Worm (Caenorhabditis elegans): ENCODE results near the gene lin-52.

Gene lin-52

DNA sequence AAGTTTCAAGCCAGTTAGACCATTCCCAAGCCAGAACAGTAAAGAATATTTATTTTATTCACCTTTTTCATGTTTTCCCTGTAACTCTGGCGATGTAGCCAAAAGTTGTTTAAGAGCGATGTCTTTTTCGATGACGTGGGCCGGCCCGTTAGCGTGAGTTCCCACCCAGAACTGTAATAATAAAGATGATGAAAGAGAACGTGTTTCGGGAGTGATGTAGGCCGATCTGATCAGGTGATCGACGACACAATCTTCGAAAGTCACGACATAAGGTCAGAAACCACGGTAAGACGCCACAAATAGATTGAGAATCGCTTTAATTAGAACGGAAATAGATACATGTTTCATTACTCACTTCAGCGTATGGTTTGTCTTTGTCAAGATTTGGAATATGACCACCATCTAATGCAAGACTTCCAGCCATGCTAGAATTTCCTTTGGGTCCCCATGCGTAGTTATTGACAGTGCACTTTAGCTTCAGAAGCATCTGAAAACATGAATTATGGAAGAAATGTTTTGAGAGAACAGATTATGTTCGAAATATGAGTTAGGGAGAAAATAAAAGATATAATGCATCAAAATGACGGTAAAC lies 17.5 kb downstream of the lin-52 start, which contains the start of gene ZK632.4:
Gene ZK632.4, minus strand, starts transcription at position 487 of the 592 bp plus-strand sequence.
- TF ChIP-seq unc-55 (GFP tag; optimal IDR thresholded peaks at IDR 0.05) = no peak
- no peak for TF ChIP-seq nhr-237 (tag; optimal IDR thresholded peaks at IDR 0.05)
- no peak for TF ChIP-seq peb-1 (tag; optimal IDR thresholded peaks at IDR 0.05)
- TF ChIP-seq ztf-1 (GFP tag; conservative IDR thresholded peaks at IDR 0.05) = no peak
- peak; percentile 10 for TF ChIP-seq nhr-129 (tag; optimal IDR thresholded peaks at IDR 0.05)
- peak; percentile 56 for TF ChIP-seq sma-9 (GFP tag; optimal IDR thresholded peaks at IDR 0.05)
- no peak for TF ChIP-seq sma-9 (tag; optimal IDR thresholded peaks at IDR 0.05)
- no peak for TF ChIP-seq ZK546.5 (tag; optimal IDR thresholded peaks at IDR 0.05)
- no peak for TF ChIP-seq C34F6.9 (tag; optimal IDR thresholded peaks at IDR 0.05)
- no peak for TF ChIP-seq ztf-4 (tag; optimal IDR thresholded peaks at IDR 0.05)
- no peak for TF ChIP-seq F13H6.1 (tag; optimal IDR thresholded peaks at IDR 0.05)
- TF ChIP-seq nhr-25 (tag; optimal IDR thresholded peaks at IDR 0.05) = peak; percentile 28
- TF ChIP-seq blmp-1 (tag; optimal IDR thresholded peaks at IDR 0.05; ENCODE audit: insufficient read depth) = no peak
- TF ChIP-seq crh-2 (tag; optimal IDR thresholded peaks at IDR 0.05) = no peak
- TF ChIP-seq unc-39 (tag; optimal IDR thresholded peaks at IDR 0.05) = no peak

DNA sequence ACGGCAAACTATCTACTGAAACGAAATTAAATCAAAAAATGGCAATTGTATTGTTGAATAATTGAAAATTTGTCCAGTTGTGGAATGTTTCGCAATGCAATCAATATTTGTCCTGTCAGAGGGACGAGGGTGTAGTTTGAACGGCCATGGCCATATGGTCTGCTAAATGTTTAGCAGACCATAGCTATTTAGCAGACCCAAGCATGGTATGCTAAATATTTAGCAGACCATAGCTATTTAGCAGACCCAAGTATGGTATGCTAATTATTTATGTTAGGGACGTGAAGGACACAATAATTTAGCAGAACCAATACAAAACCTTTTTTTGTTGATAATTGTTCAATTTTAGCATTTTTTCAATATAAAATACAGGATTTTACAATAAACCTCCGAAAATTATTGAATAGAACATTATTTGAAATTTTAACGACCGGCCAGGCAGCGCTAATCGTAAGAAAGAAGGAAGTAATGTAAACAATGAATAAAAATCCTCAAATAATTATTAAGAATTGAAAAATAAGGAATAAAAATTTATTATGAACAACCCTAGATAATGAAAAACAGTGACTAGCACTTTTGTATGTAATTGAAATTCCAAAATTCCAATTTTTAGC lies 19.4 kb downstream of the lin-52 start, which contains the start of gene riok-3:
Gene riok-3, minus strand, starts transcription at position 15 of the 614 bp plus-strand sequence.
- TF ChIP-seq lin-11 (tag; optimal IDR thresholded peaks at IDR 0.05) (no peak), nhr-21 (tag; optimal IDR thresholded peaks at IDR 0.05) (peak; percentile 26), gmeb-1 (tag; optimal IDR thresholded peaks at IDR 0.05) (peak; percentile 19), lsy-2 (tag; optimal IDR thresholded peaks at IDR 0.05) (peak in 1 of 2 experiments; percentile 19), nhr-10 (tag; optimal IDR thresholded peaks at IDR 0.05) (no peak), F13H6.1 (tag; optimal IDR thresholded peaks at IDR 0.05) (no peak), nhr-129 (tag; optimal IDR thresholded peaks at IDR 0.05) (peak; percentile 96), Y55F3AM.14 (GFP tag; optimal IDR thresholded peaks at IDR 0.05) (no peak), nhr-11 (tag; optimal IDR thresholded peaks at IDR 0.05) (no peak), sma-3 (GFP tag; optimal IDR thresholded peaks at IDR 0.05) (peak; percentile 42), lin-13 (GFP tag; optimal IDR thresholded peaks at IDR 0.05) (peak; percentile 37), ztf-4 (tag; optimal IDR thresholded peaks at IDR 0.05) (peak; percentile 46)

DNA sequence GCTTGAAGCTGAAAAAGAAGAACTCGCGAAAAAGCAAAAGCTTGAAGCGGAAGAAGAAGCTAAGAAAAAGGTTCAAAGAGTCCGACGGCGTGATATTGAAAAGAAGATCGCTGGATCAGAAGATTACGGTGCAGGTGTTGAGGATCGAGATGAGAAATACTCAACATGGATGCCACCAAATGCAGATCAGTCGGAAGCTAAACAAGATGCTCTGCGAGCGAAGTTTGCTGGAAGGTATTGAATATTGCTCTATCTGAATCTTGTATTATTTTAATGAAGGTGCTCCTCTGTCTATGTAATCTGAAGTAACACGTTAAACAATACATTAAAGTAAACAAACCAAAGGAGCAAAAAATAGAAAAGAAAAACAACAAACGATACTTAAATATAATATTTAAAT lies 22.5 kb downstream of the lin-52 start:
- TF ChIP-seq mab-5 (tag; optimal IDR thresholded peaks at IDR 0.05) (no peak), egl-27 (tag; optimal IDR thresholded peaks at IDR 0.05) (no peak), elt-3 (tag; optimal IDR thresholded peaks at IDR 0.05) (no peak), aly-2 (tag; optimal IDR thresholded peaks at IDR 0.05) (no peak), unc-62 (GFP tag; optimal IDR thresholded peaks at IDR 0.05) (no peak), F13H6.1 (tag; optimal IDR thresholded peaks at IDR 0.05) (no peak), snpc-4 (tag; optimal IDR thresholded peaks at IDR 0.05) (no peak), crh-2 (tag; optimal IDR thresholded peaks at IDR 0.05) (no peak), nhr-237 (tag; optimal IDR thresholded peaks at IDR 0.05) (no peak), ceh-82 (tag; optimal IDR thresholded peaks at IDR 0.05) (no peak), Y55F3AM.14 (GFP tag; optimal IDR thresholded peaks at IDR 0.05) (no peak), nhr-25 (tag; optimal IDR thresholded peaks at IDR 0.05) (no peak), unc-39 (tag; optimal IDR thresholded peaks at IDR 0.05) (no peak), lin-11 (tag; optimal IDR thresholded peaks at IDR 0.05) (no peak), nhr-10 (tag; optimal IDR thresholded peaks at IDR 0.05) (no peak)

DNA sequence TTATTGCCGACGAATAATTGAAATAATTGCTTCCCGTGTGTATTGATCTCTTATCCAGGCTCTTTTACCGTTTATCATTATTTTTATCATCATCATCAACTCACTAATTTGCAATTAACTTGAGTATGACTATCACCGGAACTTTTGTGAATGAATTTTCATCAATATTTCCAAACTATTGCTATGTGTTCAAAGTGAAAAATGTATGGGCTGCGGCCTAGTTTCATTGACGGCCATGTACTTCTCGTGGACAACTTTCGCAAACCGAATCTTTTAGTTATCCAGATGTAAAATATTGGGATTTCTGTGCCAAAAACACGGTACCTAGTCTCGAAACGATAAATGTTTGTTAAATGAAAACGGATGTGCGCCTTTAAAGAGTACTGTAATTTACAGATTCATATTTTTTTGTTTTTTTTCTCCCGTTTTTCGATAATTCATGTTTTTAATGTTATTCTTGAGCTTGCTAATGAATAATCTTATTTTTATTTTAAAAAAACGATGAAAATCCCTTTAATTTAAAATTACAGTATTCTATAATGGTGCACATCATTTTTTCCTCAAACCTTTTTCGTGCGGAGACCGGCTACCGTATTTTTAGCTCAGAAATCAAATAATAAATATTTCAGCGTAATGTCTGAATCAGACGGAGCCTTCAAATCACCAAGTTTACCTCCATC lies 25.9 kb downstream of the lin-52 start, which contains the start of gene ZK632.2:
Gene ZK632.2, plus strand, starts transcription at position 630 of the 680 bp plus-strand sequence.
- TF ChIP-seq lin-39 (tag; optimal IDR thresholded peaks at IDR 0.05) = no peak
- no peak for TF ChIP-seq unc-55 (GFP tag; optimal IDR thresholded peaks at IDR 0.05)
- peak in 1 of 2 experiments; percentile 17 for TF ChIP-seq lsy-2 (tag; optimal IDR thresholded peaks at IDR 0.05)
- TF ChIP-seq nhr-129 (tag; optimal IDR thresholded peaks at IDR 0.05) = peak; percentile 13

DNA sequence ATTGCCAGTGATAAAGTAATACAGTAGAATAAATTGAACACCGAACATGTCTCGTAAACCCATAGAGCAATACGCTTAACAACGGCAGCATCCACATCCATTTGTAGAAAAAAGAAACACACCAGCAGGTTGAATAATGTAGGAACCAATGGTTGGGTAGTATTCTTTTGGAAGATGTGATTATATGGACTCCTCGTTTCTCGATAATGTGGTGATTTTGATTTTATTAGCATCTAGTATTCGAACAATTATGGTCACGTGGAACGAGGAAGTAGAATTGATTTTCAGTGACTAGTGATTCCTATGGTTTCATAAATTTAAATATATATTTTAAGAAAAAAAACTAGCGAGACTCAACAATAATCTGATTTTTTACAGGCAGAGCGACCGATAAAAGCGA lies 28.1 kb downstream of the lin-52 start, which contains the start of gene srxa-10:
Gene srxa-10, minus strand, starts transcription at position 101 of the 400 bp plus-strand sequence.
- TF ChIP-seq unc-39 (tag; optimal IDR thresholded peaks at IDR 0.05) (no peak), sma-3 (GFP tag; optimal IDR thresholded peaks at IDR 0.05) (no peak), skn-1 (tag; optimal IDR thresholded peaks at IDR 0.05) (no peak), ama-1 (optimal IDR thresholded peaks at IDR 0.05) (no peak), nhr-6 (tag; optimal IDR thresholded peaks at IDR 0.05) (no peak), fos-1 (tag; optimal IDR thresholded peaks at IDR 0.05) (no peak), nhr-25 (tag; optimal IDR thresholded peaks at IDR 0.05) (no peak)
